Fruit fly (Drosophila melanogaster): ENCODE data around the gene pcx.

- TF ChIP-seq psq (optimal IDR thresholded peaks at IDR 0.05) = no peak
- TF ChIP-seq ttk (optimal IDR thresholded peaks at IDR 0.05) = no peak
These were observed 44.3 kb upstream of the pcx start, which contains the start of gene pn for dm6 chrX:2180750-2181261.

All from Kc167 (cell line).